Worm (Caenorhabditis elegans): Measurements from ENCODE around the gene nipa-1.

- TF ChIP-seq cog-1 (tag; optimal IDR thresholded peaks at IDR 0.05), result no peak
- TF ChIP-seq flt-1 (GFP tag; IDR thresholded peaks at IDR 0.05), result no peak
- no peak for TF ChIP-seq tab-1 (GFP tag; IDR thresholded peaks at IDR 0.05)
- TF ChIP-seq klf-2 (GFP tag; conservative IDR thresholded peaks at IDR 0.05), result no peak
- TF ChIP-seq ztf-29 (GFP tag; IDR thresholded peaks at IDR 0.05), result no peak
- TF ChIP-seq ztf-23 (GFP tag; IDR thresholded peaks at IDR 0.05), result no peak
- no peak for TF ChIP-seq T22C8.4 (GFP tag; IDR thresholded peaks at IDR 0.05)
- TF ChIP-seq ref-1 (GFP tag; conservative IDR thresholded peaks at IDR 0.05), result no peak
These were observed 60.9 kb downstream of the nipa-1 start for ce11 chrIII:3065876-3066509.

Measured in whole organism, midembryonic.